Worm (Caenorhabditis elegans): ENCODE data around the gene C16C8.4.
"Not testable (repeated sequence)": the region's sequence is repeated elsewhere in the genome, so short reads cannot be mapped to it uniquely, and the experiment has no call there.

C16C8.4 gene

DNA sequence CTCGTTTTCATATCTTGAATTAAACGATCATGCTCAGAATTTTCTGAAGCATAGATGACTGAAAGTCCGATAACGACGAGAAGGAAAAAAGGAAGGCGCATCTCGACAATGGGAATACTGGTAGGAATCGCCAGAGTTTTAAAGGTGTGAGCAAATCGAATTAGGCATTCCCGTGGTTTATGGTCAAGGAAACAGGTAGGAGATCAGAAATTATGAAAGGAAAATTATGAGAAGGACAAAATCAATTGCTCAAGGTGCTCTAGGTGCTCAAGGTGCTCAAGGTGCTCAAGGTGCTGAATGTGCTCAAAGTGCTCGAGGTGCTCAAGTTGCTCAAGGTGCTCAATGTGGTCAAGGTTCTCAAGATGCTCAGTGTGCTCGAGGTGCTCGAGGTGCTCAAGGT is 20.4 kb upstream of the C16C8.4 start, which contains the start of gene C16C8.10:
TSS of gene C16C8.10 (minus strand) at position 101 of the 400 bp plus-strand sequence.
- not testable (repeated sequence) for TF ChIP-seq athp-1 (tag; optimal IDR thresholded peaks at IDR 0.05); somi-1 (GFP tag; optimal IDR thresholded peaks at IDR 0.05); mes-4 (tag; optimal IDR thresholded peaks at IDR 0.05)

DNA sequence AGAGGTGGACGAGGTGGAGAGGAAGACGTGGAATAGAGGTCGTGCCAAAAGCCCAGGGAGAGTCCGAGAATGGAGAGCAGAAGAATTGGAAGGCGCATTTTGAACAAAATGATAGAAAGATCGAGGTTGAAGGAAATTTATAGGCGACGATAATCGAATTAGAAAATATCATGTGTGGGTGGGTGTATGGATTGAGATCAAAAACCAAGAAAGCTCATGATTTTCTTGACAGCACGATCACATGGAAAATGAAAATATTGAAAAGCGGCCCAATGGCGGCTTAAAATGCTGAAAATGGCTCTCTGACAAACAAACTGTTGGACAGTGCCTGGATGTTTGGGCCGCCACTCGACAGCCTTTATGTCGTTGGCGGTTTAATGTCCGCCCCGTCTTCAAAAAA is 18.9 kb upstream of the C16C8.4 start, which contains the start of gene C16C8.9:
TSS of gene C16C8.9 (minus strand) at position 101 of the 400 bp plus-strand sequence.
- TF ChIP-seq zim-3 (tag; optimal IDR thresholded peaks at IDR 0.05) (no peak), mes-4 (tag; optimal IDR thresholded peaks at IDR 0.05) (no peak), F57A8.1 (GFP tag; optimal IDR thresholded peaks at IDR 0.05) (no peak), F52B5.7 (tag; optimal IDR thresholded peaks at IDR 0.05) (no peak), snpc-1.1 (tag; optimal IDR thresholded peaks at IDR 0.05; ENCODE audit: insufficient read depth) (no peak), nfya-1 (tag; optimal IDR thresholded peaks at IDR 0.05; ENCODE audit: borderline replicate concordance, insufficient read depth) (no peak), lsl-1 (GFP tag; optimal IDR thresholded peaks at IDR 0.05) (no peak), ztf-6 (GFP tag; IDR thresholded peaks at IDR 0.05) (no peak)

DNA sequence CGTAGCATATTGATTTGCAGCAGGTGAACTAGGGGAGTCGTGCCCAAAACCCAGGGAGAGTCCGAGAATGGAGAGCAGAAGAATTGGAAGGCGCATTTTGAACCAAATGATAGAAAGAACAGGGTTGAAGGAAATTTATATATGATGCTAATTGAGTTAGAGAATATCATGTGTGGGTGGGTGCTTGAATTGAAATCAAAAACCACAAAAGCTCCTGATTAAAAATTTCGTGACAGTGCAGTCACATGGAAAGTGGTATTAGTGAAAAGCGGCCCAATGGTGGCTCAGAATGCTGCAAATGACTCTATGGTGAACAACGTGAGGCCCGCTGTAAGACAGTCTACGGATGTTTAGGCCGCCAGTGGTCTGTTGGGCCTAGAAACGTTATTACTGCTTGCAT is 17.4 kb upstream of the C16C8.4 start, which contains the start of gene C16C8.8:
TSS of gene C16C8.8 (minus strand) at position 101 of the 400 bp plus-strand sequence.
- no peak for TF ChIP-seq T07F8.4 (tag; optimal IDR thresholded peaks at IDR 0.05)

DNA sequence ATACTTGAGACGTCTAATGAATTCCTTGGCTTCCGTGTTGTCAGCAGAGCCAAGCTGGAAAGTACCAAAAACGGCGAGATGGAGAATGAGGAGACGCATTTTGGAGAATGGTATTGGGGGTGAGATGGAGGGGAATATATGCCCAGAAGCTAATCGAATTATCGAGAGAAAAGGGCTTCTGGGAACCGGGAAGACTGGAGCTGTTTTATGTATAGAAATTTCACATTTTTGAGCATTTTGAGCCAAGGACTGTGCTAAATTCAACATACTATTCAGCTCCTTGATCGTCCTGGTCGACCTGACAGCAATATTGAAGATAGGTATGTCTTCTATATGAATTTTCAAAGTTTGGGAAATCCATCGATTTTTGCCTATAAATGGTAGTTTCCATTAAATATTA is 15.9 kb upstream of the C16C8.4 start, which contains the start of gene C16C8.7:
TSS of gene C16C8.7 (minus strand) at position 101 of the 400 bp plus-strand sequence.
- TF ChIP-seq ceh-40 (GFP tag; IDR thresholded peaks at IDR 0.05), result no peak
- TF ChIP-seq F37B4.10 (GFP tag; IDR thresholded peaks at IDR 0.05), result no peak
- no peak for TF ChIP-seq efl-1 (GFP tag; optimal IDR thresholded peaks at IDR 0.05)
- no peak for TF ChIP-seq bed-1 (GFP tag; IDR thresholded peaks at IDR 0.05)
- no peak for TF ChIP-seq ceh-58 (GFP tag; IDR thresholded peaks at IDR 0.05)
- TF ChIP-seq mel-28 (tag; optimal IDR thresholded peaks at IDR 0.05; ENCODE audit: borderline replicate concordance), result no peak
- no peak for TF ChIP-seq Y67H2A.10 (GFP tag; conservative IDR thresholded peaks at IDR 0.05)
- no peak for TF ChIP-seq hmg-1.2 (GFP tag; IDR thresholded peaks at IDR 0.05)
- TF ChIP-seq C06A6.2 (GFP tag; conservative IDR thresholded peaks at IDR 0.05), result no peak
- no peak for TF ChIP-seq pha-4 (tag; optimal IDR thresholded peaks at IDR 0.05)
- TF ChIP-seq F39B2.1 (GFP tag; IDR thresholded peaks at IDR 0.05), result no peak
- no peak for TF ChIP-seq F57A8.1 (GFP tag; optimal IDR thresholded peaks at IDR 0.05)
- TF ChIP-seq B0035.1 (tag; optimal IDR thresholded peaks at IDR 0.05), result no peak
- TF ChIP-seq nhr-179 (tag; optimal IDR thresholded peaks at IDR 0.05), result no peak
- TF ChIP-seq snpc-3.4 (tag; optimal IDR thresholded peaks at IDR 0.05), result no peak
- TF ChIP-seq nhr-27 (tag; optimal IDR thresholded peaks at IDR 0.05), result no peak

DNA sequence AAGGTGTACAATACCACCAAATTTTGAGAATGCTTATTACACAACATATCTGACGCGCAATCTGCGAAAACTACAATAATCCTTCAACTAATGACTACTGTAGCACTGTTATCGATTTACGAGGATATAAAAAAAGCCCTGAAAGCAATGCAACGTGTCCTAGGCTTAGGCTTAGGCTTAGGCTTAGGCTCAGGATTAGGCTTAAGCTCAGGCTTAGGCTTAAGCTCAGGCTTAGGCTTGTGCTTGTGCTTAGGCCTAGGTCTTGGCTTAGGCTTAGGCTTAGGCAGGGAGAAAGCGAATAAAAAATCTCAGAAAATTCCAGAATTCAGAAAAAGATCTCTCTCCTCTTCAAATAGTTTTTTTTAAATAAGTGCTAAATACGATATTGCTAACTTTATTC is 15.0 kb upstream of the C16C8.4 start:
- no peak for TF ChIP-seq aptf-3 (GFP tag; IDR thresholded peaks at IDR 0.05)
- TF ChIP-seq B0035.1 (tag; optimal IDR thresholded peaks at IDR 0.05), result no peak
- TF ChIP-seq egl-44 (GFP tag; IDR thresholded peaks at IDR 0.05), result no peak
- TF ChIP-seq F37B4.10 (GFP tag; IDR thresholded peaks at IDR 0.05), result no peak
- no peak for TF ChIP-seq tbp1 (GFP tag; optimal IDR thresholded peaks at IDR 0.05)
- no peak for TF ChIP-seq F22D6.2 (tag; optimal IDR thresholded peaks at IDR 0.05)
- TF ChIP-seq hlh-26 (GFP tag; conservative IDR thresholded peaks at IDR 0.05), result no peak
- TF ChIP-seq Y67H2A.10 (GFP tag; conservative IDR thresholded peaks at IDR 0.05), result no peak
